Worm (Caenorhabditis elegans) whole organism, L4 larva: ENCODE results near the gene srh-265.

Experiments used
- aly-2 ChIP-seq: sonication (generic microtip); optimal IDR thresholded peaks from 2 replicates; lab custom pipeline; 2018; ENCODE audit warnings: missing biosample characterization, missing genetic modification characterization
- attf-4 ChIP-seq: sonication (generic microtip); optimal IDR thresholded peaks from 3 replicates; lab custom pipeline; 2017; ENCODE audit warnings: missing biosample characterization, missing genetic modification characterization
- dve-1 ChIP-seq: sonication (generic microtip); optimal IDR thresholded peaks from 2 replicates; lab custom pipeline; 2017; ENCODE audit warnings: antibody characterized with exemption, mild to moderate bottlenecking, missing genetic modification characterization, missing compliant biosample characterization; ENCODE audit not compliant: insufficient read depth
- fkh-10 ChIP-seq: fragments of 150-350 bp; optimal IDR thresholded peaks from 2 replicates; lab custom pipeline; 2014; ENCODE audit warnings: missing biosample characterization, missing genetic modification reagents, missing genetic modification characterization
- mxl-3 ChIP-seq: fragments of 200-800 bp; sonication (Bioruptor generic); optimal IDR thresholded peaks from 2 replicates; lab custom pipeline; 2018; ENCODE audit warnings: mild to moderate bottlenecking, missing genetic modification characterization, missing compliant biosample characterization

DNA sequence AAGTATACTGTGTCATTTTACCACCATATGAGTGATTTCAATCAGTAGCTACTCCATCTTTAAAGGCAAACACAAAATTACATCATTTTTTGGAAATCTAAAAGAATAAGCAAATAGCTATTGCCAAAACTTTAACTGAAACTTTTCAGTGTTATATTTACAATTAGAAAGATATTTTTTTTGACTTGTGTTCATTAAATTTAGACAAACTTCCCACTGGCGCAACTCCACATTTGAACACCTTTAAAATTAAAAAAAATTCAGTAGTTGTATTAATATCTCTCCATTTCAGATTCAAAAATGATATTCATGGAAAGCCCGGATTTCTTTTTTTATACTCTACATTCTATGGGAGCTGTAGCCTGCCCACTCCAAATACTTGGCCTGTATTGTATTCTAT lies 2.2 kb upstream of the srh-265 start, which contains the start of gene srh-264:
- no peak for TF ChIP-seq fkh-10 (GFP tag; lab: Kevin White, UChicago)
- no peak for TF ChIP-seq dve-1 (tag; lab: Kevin White, UChicago)
- TF ChIP-seq mxl-3 (GFP tag; lab: Kevin White, UChicago) = no peak
- no peak for TF ChIP-seq aly-2 (tag; lab: Kevin White, UChicago)
- TF ChIP-seq attf-4 = no peak
